Worm (Caenorhabditis elegans): ENCODE data around the gene clec-41.

Gene clec-41

ce11 chrV:13176117-13176753 lies 38.3 kb upstream of the clec-41 start, which contains the start of gene him-17 (continued):
- TF ChIP-seq cebp-1 (GFP tag; IDR thresholded peaks at IDR 0.05) (no peak), cebp-1 (tag; optimal IDR thresholded peaks at IDR 0.05) (peak; percentile 45), ets-4 (GFP tag; optimal IDR thresholded peaks at IDR 0.05) (no peak), ceh-100 (GFP tag; IDR thresholded peaks at IDR 0.05) (peak; percentile 41; the same call in 1 of the 2 replicates), snpc-4 (GFP tag; optimal IDR thresholded peaks at IDR 0.05) (no peak), snpc-4 (tag; optimal IDR thresholded peaks at IDR 0.05) (peak in 2 of 4 experiments; percentile 2 to 22), madf-3 (GFP tag; IDR thresholded peaks at IDR 0.05) (peak; percentile 33; the same call in 1 of the 2 replicates), madf-6 (GFP tag; IDR thresholded peaks at IDR 0.05) (peak; percentile 56), ztf-26 (tag; optimal IDR thresholded peaks at IDR 0.05) (no peak), nfya-1 (tag; optimal IDR thresholded peaks at IDR 0.05; ENCODE audit: borderline replicate concordance, insufficient read depth) (no peak), ZK185.1 (tag; optimal IDR thresholded peaks at IDR 0.05; ENCODE audit: poor library complexity, severe bottlenecking) (no peak), aptf-2 (GFP tag; conservative IDR thresholded peaks at IDR 0.05) (no peak)

DNA sequence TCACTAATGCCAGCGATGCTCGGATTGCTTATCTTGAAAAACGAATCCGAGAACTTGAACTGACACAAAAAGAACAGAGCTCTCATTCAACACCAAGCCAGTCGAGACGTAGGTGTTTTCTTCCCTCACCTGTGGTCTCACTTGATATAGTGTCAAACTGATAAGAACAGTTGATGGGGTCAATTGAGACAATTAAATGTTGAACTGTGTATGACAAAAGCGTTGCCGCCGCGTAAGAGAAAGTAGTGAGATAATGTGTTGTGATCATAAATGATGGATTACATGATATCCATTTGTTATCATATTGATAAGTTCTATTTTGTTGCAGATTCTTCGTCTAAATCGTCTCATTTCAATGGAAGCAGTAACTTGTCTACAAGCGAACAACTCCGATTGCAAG lies 35.8 kb upstream of the clec-41 start:
- TF ChIP-seq unc-62 (GFP tag; optimal IDR thresholded peaks at IDR 0.05) (no peak), nhr-80 (tag; optimal IDR thresholded peaks at IDR 0.05) (peak; percentile 22), B0261.1 (tag; optimal IDR thresholded peaks at IDR 0.05) (no peak)

ce11 chrV:13170497-13170896 lies 32.6 kb upstream of the clec-41 start:
- TF ChIP-seq B0261.1 (tag; optimal IDR thresholded peaks at IDR 0.05), result no peak
- TF ChIP-seq ztf-3 (GFP tag; optimal IDR thresholded peaks at IDR 0.05), result no peak
- no peak for TF ChIP-seq attf-3 (GFP tag; conservative IDR thresholded peaks at IDR 0.05)
- no peak for TF ChIP-seq efl-1 (GFP tag; optimal IDR thresholded peaks at IDR 0.05)
- TF ChIP-seq Y53F4B.3 (GFP tag; IDR thresholded peaks at IDR 0.05), result no peak
- TF ChIP-seq ZK185.1 (tag; optimal IDR thresholded peaks at IDR 0.05; ENCODE audit: poor library complexity, severe bottlenecking), result no peak
- no peak for TF ChIP-seq madf-6 (GFP tag; IDR thresholded peaks at IDR 0.05)
- no peak for TF ChIP-seq F39B2.1 (GFP tag; IDR thresholded peaks at IDR 0.05)
- no peak for TF ChIP-seq ceh-100 (GFP tag; IDR thresholded peaks at IDR 0.05)
- TF ChIP-seq T07F8.4 (tag; optimal IDR thresholded peaks at IDR 0.05), result no peak
- no peak for TF ChIP-seq F23B12.7 (tag; optimal IDR thresholded peaks at IDR 0.05; ENCODE audit: insufficient read depth)
- TF ChIP-seq rcor-1 (GFP tag; IDR thresholded peaks at IDR 0.05), result no peak
- TF ChIP-seq nfya-2 (GFP tag; IDR thresholded peaks at IDR 0.05), result no peak
- TF ChIP-seq akir-1 (GFP tag; optimal IDR thresholded peaks at IDR 0.05), result no peak
- TF ChIP-seq nhr-179 (tag; optimal IDR thresholded peaks at IDR 0.05), result no peak
- TF ChIP-seq hlh-12 (tag; optimal IDR thresholded peaks at IDR 0.05), result no peak
- TF ChIP-seq let-526 (GFP tag; IDR thresholded peaks at IDR 0.05), result no peak

DNA sequence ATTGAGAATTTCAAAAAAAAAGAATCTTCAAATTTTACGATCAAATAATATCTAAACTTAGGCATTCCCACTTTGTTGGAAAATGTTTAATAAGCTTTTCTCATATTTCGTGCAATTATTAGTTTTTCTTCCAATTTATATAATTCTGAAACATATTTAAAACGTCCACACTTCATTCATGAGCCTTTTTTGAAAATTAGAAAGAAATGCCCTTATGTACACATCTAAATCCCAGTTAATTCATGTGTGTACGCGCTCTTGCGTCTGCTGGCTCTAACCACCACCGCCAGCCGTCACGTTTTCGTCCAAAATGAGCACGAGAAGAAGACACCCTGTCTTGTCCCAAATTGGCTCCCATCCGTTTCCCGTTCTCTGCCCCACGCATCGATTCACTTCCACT lies 28.7 kb upstream of the clec-41 start:
- TF ChIP-seq bed-1 (GFP tag; IDR thresholded peaks at IDR 0.05), result 0 out of 2 replicates have a peak, but pooled peaks have one; percentile 44
- TF ChIP-seq nhr-90 (tag; optimal IDR thresholded peaks at IDR 0.05), result no peak

DNA sequence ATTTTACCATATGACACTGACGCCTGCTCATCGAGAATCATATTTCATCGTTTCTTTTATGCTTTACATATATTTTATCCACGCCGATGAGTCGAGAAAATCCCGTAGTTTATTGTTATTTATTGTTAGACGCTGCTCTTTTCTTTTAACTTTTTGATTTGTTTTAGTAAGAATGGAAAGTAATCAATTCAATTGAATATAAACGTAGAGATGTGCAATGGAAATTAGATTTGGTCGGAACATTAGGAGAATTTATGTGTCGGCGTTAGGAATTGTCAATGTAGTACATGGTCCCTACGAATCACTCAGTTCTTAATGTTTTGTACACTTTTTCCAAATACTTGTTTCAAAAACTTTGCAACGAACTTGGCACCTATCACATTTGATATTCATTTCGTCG lies 27.3 kb upstream of the clec-41 start:
- TF ChIP-seq tbx-9 (tag; optimal IDR thresholded peaks at IDR 0.05; ENCODE audit: borderline replicate concordance) (no peak), rpc-1 (optimal IDR thresholded peaks at IDR 0.05) (no peak), rpc-1 (tag; optimal IDR thresholded peaks at IDR 0.05) (no peak), tbp1 (GFP tag; optimal IDR thresholded peaks at IDR 0.05) (no peak), hmg-20 (GFP tag; IDR thresholded peaks at IDR 0.05) (no peak), nhr-27 (tag; optimal IDR thresholded peaks at IDR 0.05) (no peak), cebp-2 (GFP tag; IDR thresholded peaks at IDR 0.05) (no peak), nhr-90 (tag; optimal IDR thresholded peaks at IDR 0.05) (no peak), ZK185.1 (tag; optimal IDR thresholded peaks at IDR 0.05; ENCODE audit: poor library complexity, severe bottlenecking) (no peak)

Data from whole organism, young adult.